Fruit fly (Drosophila melanogaster) whole organism, embryonic: ENCODE data around the gene Pbgs.

ENCODE experiments used
- B-H1 ChIP-seq: fragments of 200-800 bp; sonication (Bioruptor generic); IDR thresholded peaks from 3 replicates; pipeline ENCODE4 v1.3.6; 2022; ENCODE audit warnings: missing biosample characterization, missing genetic modification characterization
- Blimp-1 ChIP-seq: fragments of 200-800 bp; sonication (Bioruptor generic); optimal IDR thresholded peaks from 3 replicates; lab custom pipeline; 2018; ENCODE audit warnings: missing biosample characterization, missing genetic modification characterization, mild to moderate bottlenecking, moderate library complexity, missing genetic modification reagents
- C15 ChIP-seq: fragments of 200-800 bp; sonication (Bioruptor generic); IDR thresholded peaks from 3 replicates; pipeline ENCODE4 v1.3.6; 2022; ENCODE audit warnings: missing biosample characterization, missing genetic modification characterization
- CG10654 ChIP-seq: fragments of 200-800 bp; sonication (Bioruptor generic); optimal IDR thresholded peaks from 2 replicates; lab custom pipeline; 2016; ENCODE audit warnings: missing biosample characterization, missing genetic modification characterization
- CG14965 ChIP-seq: fragments of 200-800 bp; sonication (Bioruptor generic); optimal IDR thresholded peaks from 2 replicates; lab custom pipeline; 2016; ENCODE audit warnings: missing biosample characterization, missing genetic modification characterization, borderline replicate concordance
- CG1602 ChIP-seq: fragments of 200-800 bp; sonication (Bioruptor generic); optimal IDR thresholded peaks from 3 replicates; lab custom pipeline; 2016; ENCODE audit warnings: missing biosample characterization, missing genetic modification characterization
- CG16779 ChIP-seq: fragments of 200-800 bp; sonication (Bioruptor generic); IDR thresholded peaks from 2 replicates; pipeline ENCODE4 v1.3.6; 2022; ENCODE audit warnings: missing biosample characterization, missing genetic modification characterization
- CG16863 ChIP-seq: fragments of 200-800 bp; sonication (Bioruptor generic); optimal IDR thresholded peaks from 3 replicates; lab custom pipeline; 2016; ENCODE audit warnings: missing biosample characterization, missing genetic modification characterization
- CG17359 ChIP-seq: fragments of 200-800 bp; sonication (Bioruptor generic); optimal IDR thresholded peaks from 3 replicates; lab custom pipeline; 2018; ENCODE audit warnings: missing biosample characterization, mild to moderate bottlenecking, missing genetic modification characterization, moderate library complexity
- CG17361 ChIP-seq: fragments of 200-800 bp; sonication (Bioruptor generic); IDR thresholded peaks from 3 replicates; pipeline ENCODE4 v1.3.6; 2022; ENCODE audit warnings: missing biosample characterization, missing genetic modification characterization
- CG17385 ChIP-seq: fragments of 200-800 bp; sonication (Bioruptor generic); optimal IDR thresholded peaks from 3 replicates; lab custom pipeline; 2018; ENCODE audit warnings: missing biosample characterization, mild to moderate bottlenecking, missing genetic modification characterization
- CG17568 ChIP-seq: fragments of 200-800 bp; sonication (Bioruptor generic); optimal IDR thresholded peaks from 2 replicates; lab custom pipeline; 2018; ENCODE audit warnings: missing biosample characterization, mild to moderate bottlenecking, missing genetic modification characterization, moderate library complexity
- CG31224 ChIP-seq: fragments of 200-800 bp; sonication (Bioruptor generic); IDR thresholded peaks from 2 replicates; pipeline ENCODE4 v1.3.6; 2022; ENCODE audit warnings: missing biosample characterization, missing genetic modification characterization
- CG31365 ChIP-seq: fragments of 200-800 bp; sonication (Bioruptor generic); optimal IDR thresholded peaks from 2 replicates; lab custom pipeline; 2018; ENCODE audit warnings: missing biosample characterization, mild to moderate bottlenecking, missing genetic modification characterization
- CG31441 ChIP-seq: fragments of 200-800 bp; sonication (Bioruptor generic); IDR thresholded peaks from 2 replicates; pipeline ENCODE4 v1.3.6; 2022; ENCODE audit warnings: missing biosample characterization, missing genetic modification characterization
- CG3163 ChIP-seq: fragments of 200-800 bp; sonication (Bioruptor generic); optimal IDR thresholded peaks from 3 replicates; lab custom pipeline; 2016; ENCODE audit warnings: missing biosample characterization, missing genetic modification characterization
- CG3847 ChIP-seq: fragments of 200-800 bp; sonication (Bioruptor generic); IDR thresholded peaks from 2 replicates; pipeline ENCODE4 v1.3.6; 2022; ENCODE audit warnings: missing biosample characterization, missing genetic modification characterization
- CG4424 ChIP-seq: fragments of 200-800 bp; sonication (Bioruptor generic); optimal IDR thresholded peaks from 3 replicates; lab custom pipeline; 2016; ENCODE audit warnings: missing biosample characterization, missing genetic modification characterization
- CG6254 ChIP-seq: fragments of 200-800 bp; sonication (Bioruptor generic); optimal IDR thresholded peaks from 3 replicates; lab custom pipeline; 2017; ENCODE audit warnings: mild to moderate bottlenecking, missing biosample characterization, missing genetic modification reagents, missing genetic modification characterization
- CG8281 ChIP-seq: fragments of 200-800 bp; sonication (Bioruptor generic); optimal IDR thresholded peaks from 2 replicates; lab custom pipeline; 2018; ENCODE audit warnings: missing biosample characterization, mild to moderate bottlenecking, missing genetic modification characterization, moderate library complexity
- CoRest ChIP-seq: fragments of 200-800 bp; sonication (Bioruptor generic); optimal IDR thresholded peaks from 3 replicates; lab custom pipeline; 2018; ENCODE audit warnings: missing biosample characterization, mild to moderate bottlenecking, missing genetic modification characterization, moderate library complexity
- Deaf1 ChIP-seq: fragments of 200-800 bp; optimal IDR thresholded peaks from 3 replicates; lab custom pipeline; 2019; ENCODE audit warnings: missing biosample characterization, mild to moderate bottlenecking, missing genetic modification characterization, moderate library complexity
- Doc2 ChIP-seq: fragments of 200-800 bp; sonication (Bioruptor generic); IDR thresholded peaks from 2 replicates; pipeline ENCODE4 v1.3.6; 2022; ENCODE audit warnings: missing biosample characterization, missing genetic modification characterization
- ERR ChIP-seq: fragments of 200-800 bp; sonication (Bioruptor generic); optimal IDR thresholded peaks from 2 replicates; lab custom pipeline; 2016; ENCODE audit warnings: missing biosample characterization, missing genetic modification characterization
- Ets65A ChIP-seq: fragments of 200-800 bp; sonication (Bioruptor generic); peaks from one replicate; lab custom pipeline; 2016; ENCODE audit warnings: missing biosample characterization, missing genetic modification characterization
- H2.0 ChIP-seq: fragments of 200-800 bp; sonication (Bioruptor generic); IDR thresholded peaks from 2 replicates; pipeline ENCODE4 v1.3.6; 2022; ENCODE audit warnings: missing biosample characterization, missing genetic modification characterization
- Hr3 ChIP-seq: fragments of 200-800 bp; sonication (Bioruptor generic); optimal IDR thresholded peaks from 3 replicates; lab custom pipeline; 2016; ENCODE audit warnings: missing biosample characterization, missing genetic modification characterization
- Kr ChIP-seq: fragments of 200-800 bp; sonication (Bioruptor generic); optimal IDR thresholded peaks from 2 replicates; lab custom pipeline; 2017; ENCODE audit warnings: missing biosample characterization, mild to moderate bottlenecking, missing genetic modification characterization
- MTF-1 ChIP-seq: fragments of 200-800 bp; sonication (Bioruptor generic); optimal IDR thresholded peaks from 2 replicates; lab custom pipeline; 2018; ENCODE audit warnings: missing biosample characterization, mild to moderate bottlenecking, missing genetic modification characterization, borderline replicate concordance
- Mad ChIP-seq: fragments of 200-800 bp; sonication (Bioruptor generic); optimal IDR thresholded peaks from 2 replicates; lab custom pipeline; 2016; ENCODE audit warnings: missing biosample characterization, missing genetic modification characterization
- Mes4 ChIP-seq: fragments of 200-800 bp; sonication (Bioruptor generic); optimal IDR thresholded peaks from 2 replicates; lab custom pipeline; 2016; ENCODE audit warnings: missing biosample characterization, missing genetic modification characterization
- NC2α ChIP-seq: fragments of 200-800 bp; sonication (Bioruptor generic); optimal IDR thresholded peaks from 2 replicates; lab custom pipeline; 2016; ENCODE audit warnings: missing biosample characterization, missing genetic modification characterization
- Nf-YB ChIP-seq: fragments of 200-800 bp; sonication (Bioruptor generic); optimal IDR thresholded peaks from 3 replicates; lab custom pipeline; 2019; ENCODE audit warnings: missing biosample characterization, mild to moderate bottlenecking, missing genetic modification characterization, moderate library complexity
- Sox100B ChIP-seq: fragments of 200-800 bp; sonication (Bioruptor generic); optimal IDR thresholded peaks from 3 replicates; lab custom pipeline; 2018; ENCODE audit warnings: missing biosample characterization, mild to moderate bottlenecking, missing genetic modification characterization
- btn ChIP-seq: fragments of 200-800 bp; sonication (Bioruptor generic); optimal IDR thresholded peaks from 2 replicates; lab custom pipeline; 2016; ENCODE audit warnings: missing biosample characterization, missing genetic modification characterization
- chinmo ChIP-seq: fragments of 200-800 bp; sonication (Bioruptor generic); IDR thresholded peaks from 4 replicates; pipeline ENCODE4 v1.3.6; 2022; ENCODE audit warnings: missing biosample characterization, missing genetic modification characterization; ENCODE audit not compliant: partially characterized antibody
- chm ChIP-seq: fragments of 200-800 bp; sonication (Bioruptor generic); IDR thresholded peaks from 2 replicates; pipeline ENCODE4 v1.3.6; 2022; ENCODE audit warnings: missing biosample characterization, missing genetic modification characterization
- crol ChIP-seq: fragments of 200-800 bp; sonication (Bioruptor generic); IDR thresholded peaks from 2 replicates; pipeline ENCODE4 v1.3.6; 2022; ENCODE audit warnings: missing biosample characterization, missing genetic modification characterization
- dan ChIP-seq: fragments of 200-800 bp; sonication (Bioruptor generic); IDR thresholded peaks from 2 replicates; pipeline ENCODE4 v1.3.6; 2022; ENCODE audit warnings: missing biosample characterization, missing genetic modification characterization
- disco-r ChIP-seq: fragments of 200-800 bp; sonication (Bioruptor generic); optimal IDR thresholded peaks from 2 replicates; lab custom pipeline; 2016; ENCODE audit warnings: missing biosample characterization, missing genetic modification characterization
- fru ChIP-seq: fragments of >200 bp; optimal IDR thresholded peaks from 2 replicates; lab custom pipeline; 2017
- grau ChIP-seq: fragments of 200-800 bp; optimal IDR thresholded peaks from 3 replicates; lab custom pipeline; 2019; ENCODE audit warnings: missing biosample characterization, mild to moderate bottlenecking, missing genetic modification characterization, moderate library complexity
- gsb-n ChIP-seq: fragments of 200-800 bp; sonication (Bioruptor generic); optimal IDR thresholded peaks from 3 replicates; lab custom pipeline; 2018; ENCODE audit warnings: missing biosample characterization, mild to moderate bottlenecking, missing genetic modification characterization
- jumu ChIP-seq: fragments of 200-800 bp; sonication (Bioruptor generic); optimal IDR thresholded peaks from 3 replicates; lab custom pipeline; 2016; ENCODE audit warnings: missing biosample characterization, missing genetic modification characterization
- klu ChIP-seq: fragments of 200-800 bp; sonication (Bioruptor generic); IDR thresholded peaks from 2 replicates; pipeline ENCODE4 v1.3.6; 2022; ENCODE audit warnings: missing biosample characterization, missing genetic modification characterization
- kni ChIP-seq: fragments of 200-800 bp; sonication (Bioruptor generic); optimal IDR thresholded peaks from 3 replicates; lab custom pipeline; 2017; ENCODE audit warnings: mild to moderate bottlenecking, missing biosample characterization, missing genetic modification reagents, missing genetic modification characterization
- lov ChIP-seq, 2 experiments: fragments of 200-800 bp in 1 of 2; fragments of >200 bp in 1 of 2; sonication (Bioruptor generic) in 1 of 2; IDR thresholded peaks in 1 of 2; optimal IDR thresholded peaks in 1 of 2; 2 replicates in 1 of 2; 3 replicates in 1 of 2; pipeline versions ENCODE4 v1.3.6 to Lab custom; 2017 to 2022; ENCODE audit warnings: missing biosample characterization in 1 of 2, missing genetic modification characterization in 1 of 2
- nerfin-1 ChIP-seq: fragments of 200-800 bp; sonication (Bioruptor generic); optimal IDR thresholded peaks from 3 replicates; lab custom pipeline; 2019; ENCODE audit warnings: missing biosample characterization, mild to moderate bottlenecking, missing genetic modification characterization, moderate library complexity
- pnt ChIP-seq: fragments of 200-800 bp; sonication (Bioruptor generic); optimal IDR thresholded peaks from 3 replicates; lab custom pipeline; 2016; ENCODE audit warnings: missing biosample characterization, missing genetic modification characterization
- sima ChIP-seq: fragments of 200-800 bp; sonication (Bioruptor generic); optimal IDR thresholded peaks from 2 replicates; lab custom pipeline; 2016; ENCODE audit warnings: missing biosample characterization, missing genetic modification characterization
- toy ChIP-seq: fragments of 200-800 bp; sonication (Bioruptor generic); IDR thresholded peaks from 2 replicates; pipeline ENCODE4 v1.3.6; 2022; ENCODE audit warnings: missing biosample characterization, missing genetic modification characterization
- zen ChIP-seq: fragments of 200-800 bp; sonication (Bioruptor generic); optimal IDR thresholded peaks from 3 replicates; lab custom pipeline; 2018; ENCODE audit warnings: missing biosample characterization, mild to moderate bottlenecking, missing genetic modification characterization, moderate library complexity

The Pbgs gene

dm6 chr3L:12271195-12271618 lies at the start of gene Pbgs (continued):
- TF ChIP-seq Kr (no peak), Mad (GFP tag; lab: Kevin White, UChicago) (no peak), CG1602 (GFP tag; lab: Kevin White, UChicago) (no peak), CG17359 (peak; percentile 59), CG4424 (GFP tag; lab: Kevin White, UChicago) (peak; percentile 53), CG17385 (GFP tag; lab: Kevin White, UChicago) (peak; percentile 26), nerfin-1 (peak; percentile 55), CG31224 (GFP tag; lab: Robert Waterston, UW) (no peak), Hr3 (GFP tag; lab: Kevin White, UChicago) (no peak), MTF-1 (GFP tag; lab: Kevin White, UChicago) (peak; percentile 33), CG6254 (GFP tag; lab: Kevin White, UChicago) (no peak), zen (tag; lab: Kevin White, UChicago) (peak; percentile 59), CG16779 (GFP tag; lab: Robert Waterston, UW) (no peak), Doc2 (GFP tag; lab: Robert Waterston, UW) (no peak), H2.0 (GFP tag; lab: Robert Waterston, UW) (peak; percentile 20), Nf-YB (no peak), kni (GFP tag; lab: Kevin White, UChicago) (no peak), CG17361 (GFP tag; lab: Robert Waterston, UW) (peak; percentile 76), CG17568 (GFP tag; lab: Kevin White, UChicago) (peak; percentile 97), grau (peak; percentile 36), CG16863 (GFP tag; lab: Kevin White, UChicago) (no peak), toy (no peak), disco-r (GFP tag; lab: Kevin White, UChicago) (no peak), klu (GFP tag; lab: Robert Waterston, UW) (no peak), Ets65A (GFP tag; lab: Kevin White, UChicago) (no peak), fru (no peak), lov (optimal IDR thresholded peaks at IDR 0.05; lab: Kevin White, UChicago) (no peak), lov (GFP tag; IDR thresholded peaks at IDR 0.05; lab: Robert Waterston, UW) (no peak), CG31365 (tag; lab: Kevin White, UChicago) (no peak), CG10654 (GFP tag; lab: Kevin White, UChicago) (peak; percentile 39), crol (GFP tag; lab: Robert Waterston, UW) (no peak), chm (GFP tag; lab: Robert Waterston, UW) (no peak), Sox100B (GFP tag; lab: Kevin White, UChicago) (peak; percentile 41), dan (GFP tag; lab: Robert Waterston, UW) (no peak), CG3163 (GFP tag; lab: Kevin White, UChicago) (no peak), CG3847 (GFP tag; lab: Robert Waterston, UW) (no peak), NC2α (GFP tag; lab: Kevin White, UChicago) (no peak), pnt (GFP tag; lab: Kevin White, UChicago) (no peak), CoRest (tag; lab: Kevin White, UChicago) (peak; percentile 30), B-H1 (GFP tag; lab: Robert Waterston, UW) (peak; percentile 15; the same call in 1 of the 3 replicates), gsb-n (peak; percentile 39), ERR (GFP tag; lab: Kevin White, UChicago) (no peak), sima (GFP tag; lab: Kevin White, UChicago) (no peak), Deaf1 (tag; lab: Kevin White, UChicago) (no peak), jumu (GFP tag; lab: Kevin White, UChicago) (no peak), CG14965 (GFP tag; lab: Kevin White, UChicago) (no peak), CG8281 (tag; lab: Kevin White, UChicago) (no peak), Mes4 (GFP tag; lab: Kevin White, UChicago) (no peak), Blimp-1 (GFP tag; lab: Kevin White, UChicago) (peak; percentile 59), CG31441 (GFP tag; lab: Robert Waterston, UW) (peak; percentile 68), chinmo (no peak), btn (GFP tag; lab: Kevin White, UChicago) (no peak), C15 (no peak)
